Worm (Caenorhabditis elegans): ENCODE results near the gene nhr-67.

DNA sequence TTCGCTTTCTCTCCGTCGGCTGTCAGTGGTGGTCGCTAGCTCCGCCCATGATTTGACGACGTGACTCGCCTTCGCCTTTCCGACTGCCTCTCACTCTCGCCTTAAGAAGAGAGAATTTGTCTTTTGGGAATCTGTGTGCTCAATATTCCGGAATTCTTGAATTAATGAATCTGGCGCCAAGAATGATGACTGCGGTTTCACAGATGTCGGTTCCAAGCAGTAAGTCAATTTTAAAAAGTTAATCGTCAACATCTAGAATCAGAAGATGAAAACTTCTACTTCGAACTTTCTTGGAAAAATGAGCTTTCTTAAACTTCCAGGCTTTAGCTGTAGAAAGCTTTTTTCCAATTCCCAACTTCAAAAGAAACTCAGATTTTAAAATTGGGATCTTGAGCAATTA is at the start of gene nhr-67:
- TF ChIP-seq skn-1 (tag; optimal IDR thresholded peaks at IDR 0.05) (no peak), ztf-11 (tag; optimal IDR thresholded peaks at IDR 0.05) (no peak), nhr-12 (tag; optimal IDR thresholded peaks at IDR 0.05) (no peak), lin-14 (GFP tag; optimal IDR thresholded peaks at IDR 0.05) (no peak), lin-15B (tag; optimal IDR thresholded peaks at IDR 0.05) (no peak), lir-3 (tag; optimal IDR thresholded peaks at IDR 0.05; ENCODE audit: poor library complexity) (no peak)
